Fruit fly (Drosophila melanogaster) whole organism, embryonic: Measurements from ENCODE around the gene CG31637.
A peak's percentile ranks its signal among the peaks of the same experiment; 100 is the strongest.

Experiments
- Adf1 ChIP-seq: fragments of 200-800 bp; sonication (Bioruptor generic); IDR thresholded peaks from 2 replicates; pipeline ENCODE4 v1.3.6; 2022; ENCODE audit warnings: missing biosample characterization, missing genetic modification characterization
- C15 ChIP-seq: fragments of 200-800 bp; sonication (Bioruptor generic); IDR thresholded peaks from 3 replicates; pipeline ENCODE4 v1.3.6; 2022; ENCODE audit warnings: missing biosample characterization, missing genetic modification characterization
- CG10267 ChIP-seq: fragments of 200-800 bp; sonication (Bioruptor generic); optimal IDR thresholded peaks from 2 replicates; lab custom pipeline; 2018; ENCODE audit warnings: missing biosample characterization, mild to moderate bottlenecking, missing genetic modification characterization, moderate library complexity
- CG12071 ChIP-seq: fragments of 200-800 bp; sonication (Bioruptor generic); optimal IDR thresholded peaks from 3 replicates; lab custom pipeline; 2018; ENCODE audit warnings: missing biosample characterization, mild to moderate bottlenecking, missing genetic modification characterization
- CG12299 ChIP-seq: fragments of 200-800 bp; sonication (Bioruptor generic); optimal IDR thresholded peaks from 2 replicates; lab custom pipeline; 2018; ENCODE audit warnings: missing biosample characterization, mild to moderate bottlenecking, missing genetic modification characterization
- CG13894 ChIP-seq: fragments of 200-800 bp; sonication (Bioruptor generic); optimal IDR thresholded peaks from 3 replicates; lab custom pipeline; 2018; ENCODE audit warnings: missing biosample characterization, mild to moderate bottlenecking, missing genetic modification characterization, moderate library complexity
- CG14050 ChIP-seq: fragments of 200-800 bp; sonication (Bioruptor generic); IDR thresholded peaks from 3 replicates; pipeline ENCODE4 v1.3.6; 2022; ENCODE audit warnings: missing biosample characterization, missing genetic modification characterization
- CG14667 ChIP-seq: fragments of 200-800 bp; sonication (Bioruptor generic); IDR thresholded peaks from 2 replicates; pipeline ENCODE4 v1.3.6; 2022; ENCODE audit warnings: missing biosample characterization, missing genetic modification characterization
- CG18619 ChIP-seq: fragments of 200-800 bp; sonication (Bioruptor generic); optimal IDR thresholded peaks from 3 replicates; lab custom pipeline; 2017; ENCODE audit warnings: missing biosample characterization, mild to moderate bottlenecking, missing genetic modification characterization
- CG31224 ChIP-seq: fragments of 200-800 bp; sonication (Bioruptor generic); IDR thresholded peaks from 2 replicates; pipeline ENCODE4 v1.3.6; 2022; ENCODE audit warnings: missing biosample characterization, missing genetic modification characterization
- CG34376 ChIP-seq: fragments of 200-800 bp; sonication (Bioruptor generic); optimal IDR thresholded peaks from 2 replicates; lab custom pipeline; 2018; ENCODE audit warnings: missing biosample characterization, mild to moderate bottlenecking, missing genetic modification characterization
- CG6813 ChIP-seq: fragments of 200-800 bp; sonication (Bioruptor generic); optimal IDR thresholded peaks from 2 replicates; lab custom pipeline; 2017; ENCODE audit warnings: missing biosample characterization, missing genetic modification characterization, mild to moderate bottlenecking, moderate library complexity, missing genetic modification reagents
- CG7987 ChIP-seq: fragments of 200-800 bp; sonication (Bioruptor generic); optimal IDR thresholded peaks from 2 replicates; lab custom pipeline; 2018; ENCODE audit warnings: missing biosample characterization, mild to moderate bottlenecking, missing genetic modification characterization, moderate library complexity
- CG8281 ChIP-seq: fragments of 200-800 bp; sonication (Bioruptor generic); optimal IDR thresholded peaks from 2 replicates; lab custom pipeline; 2018; ENCODE audit warnings: missing biosample characterization, mild to moderate bottlenecking, missing genetic modification characterization, moderate library complexity
- CG8388 ChIP-seq: fragments of 200-800 bp; sonication (Bioruptor generic); optimal IDR thresholded peaks from 2 replicates; lab custom pipeline; 2019; ENCODE audit warnings: missing biosample characterization, mild to moderate bottlenecking, missing genetic modification characterization, moderate library complexity
- CG9215 ChIP-seq: fragments of 200-800 bp; sonication (Bioruptor generic); IDR thresholded peaks from 2 replicates; pipeline ENCODE4 v1.3.6; 2022; ENCODE audit warnings: missing biosample characterization, missing genetic modification characterization
- CrebB ChIP-seq: fragments of 200-800 bp; sonication (Bioruptor generic); optimal IDR thresholded peaks from 3 replicates; lab custom pipeline; 2018; ENCODE audit warnings: missing biosample characterization, mild to moderate bottlenecking, missing genetic modification characterization
- Dad ChIP-seq: fragments of 200-800 bp; sonication (Bioruptor generic); optimal IDR thresholded peaks from 3 replicates; lab custom pipeline; 2016; ENCODE audit warnings: missing biosample characterization, missing genetic modification characterization
- Hand ChIP-seq: fragments of 200-800 bp; sonication (Bioruptor generic); optimal IDR thresholded peaks from 2 replicates; lab custom pipeline; 2017; ENCODE audit warnings: mild to moderate bottlenecking, missing biosample characterization, missing genetic modification reagents, missing genetic modification characterization
- Hey ChIP-seq: fragments of 200-800 bp; sonication (Bioruptor generic); optimal IDR thresholded peaks from 3 replicates; lab custom pipeline; 2018; ENCODE audit warnings: missing biosample characterization, mild to moderate bottlenecking, missing genetic modification characterization
- HmgD ChIP-seq: fragments of 200-800 bp; sonication (Bioruptor generic); optimal IDR thresholded peaks from 3 replicates; lab custom pipeline; 2016; ENCODE audit warnings: missing biosample characterization, missing genetic modification characterization
- Hr39 ChIP-seq: fragments of >200 bp; optimal IDR thresholded peaks from 2 replicates; lab custom pipeline; 2017
- Hr51 ChIP-seq, 2 experiments: fragments of 200-800 bp; sonication (Bioruptor generic); optimal IDR thresholded peaks; 2 replicates in 1 of 2; 3 replicates in 1 of 2; lab custom pipeline; 2016 to 2018; ENCODE audit warnings: missing biosample characterization in 2 of 2, missing genetic modification characterization in 2 of 2, mild to moderate bottlenecking in 1 of 2, moderate library complexity in 1 of 2
- Hr78 ChIP-seq, 2 experiments: fragments of 200-800 bp in 1 of 2; fragments of >200 bp in 1 of 2; sonication (Bioruptor generic) in 1 of 2; optimal IDR thresholded peaks; 2 replicates each; lab custom pipeline; 2017 to 2019; ENCODE audit warnings: missing biosample characterization in 2 of 2, missing genetic modification characterization in 2 of 2, mild to moderate bottlenecking in 1 of 2, moderate library complexity in 1 of 2
- Lim3 ChIP-seq: fragments of 200-800 bp; sonication (Bioruptor generic); IDR thresholded peaks from 2 replicates; pipeline ENCODE4 v1.3.6; 2022; ENCODE audit warnings: missing biosample characterization, missing genetic modification characterization
- Max ChIP-seq: fragments of 200-800 bp; sonication (Bioruptor generic); optimal IDR thresholded peaks from 2 replicates; lab custom pipeline; 2016; ENCODE audit warnings: missing biosample characterization, mild to moderate bottlenecking, missing genetic modification characterization
- Nf-YB ChIP-seq: fragments of 200-800 bp; sonication (Bioruptor generic); optimal IDR thresholded peaks from 3 replicates; lab custom pipeline; 2019; ENCODE audit warnings: missing biosample characterization, mild to moderate bottlenecking, missing genetic modification characterization, moderate library complexity
- Oli ChIP-seq: fragments of 200-800 bp; sonication (Bioruptor generic); optimal IDR thresholded peaks from 2 replicates; lab custom pipeline; 2018; ENCODE audit warnings: missing biosample characterization, mild to moderate bottlenecking, missing genetic modification characterization, moderate library complexity
- Optix ChIP-seq: fragments of 200-800 bp; sonication (Bioruptor generic); IDR thresholded peaks from 3 replicates; pipeline ENCODE4 v1.3.6; 2022; ENCODE audit warnings: missing biosample characterization, missing genetic modification characterization
- Ravus ChIP-seq: fragments of 200-800 bp; sonication (Bioruptor generic); IDR thresholded peaks from 2 replicates; pipeline ENCODE4 v1.3.6; 2022; ENCODE audit warnings: missing biosample characterization, missing genetic modification characterization
- Sox100B ChIP-seq: fragments of 200-800 bp; sonication (Bioruptor generic); optimal IDR thresholded peaks from 3 replicates; lab custom pipeline; 2018; ENCODE audit warnings: missing biosample characterization, mild to moderate bottlenecking, missing genetic modification characterization
- amos ChIP-seq: fragments of 200-800 bp; sonication (Bioruptor generic); IDR thresholded peaks from 2 replicates; pipeline ENCODE4 v1.3.6; 2022; ENCODE audit warnings: missing biosample characterization, missing genetic modification characterization; ENCODE audit not compliant: partially characterized antibody
- bcd ChIP-seq: fragments of 200-800 bp; sonication (Bioruptor generic); optimal IDR thresholded peaks from 2 replicates; lab custom pipeline; 2017; ENCODE audit warnings: missing biosample characterization, mild to moderate bottlenecking, missing genetic modification characterization
- cad ChIP-seq: fragments of >200 bp; optimal IDR thresholded peaks from 2 replicates; lab custom pipeline; 2017; ENCODE audit warnings: missing biosample characterization, missing genetic modification characterization
- caup ChIP-seq: fragments of 200-800 bp; sonication (Bioruptor generic); optimal IDR thresholded peaks from 3 replicates; lab custom pipeline; 2017; ENCODE audit warnings: missing biosample characterization, mild to moderate bottlenecking, missing genetic modification characterization, moderate library complexity; ENCODE audit not compliant: severe bottlenecking
- ci ChIP-seq: fragments of 200-800 bp; sonication (Bioruptor generic); IDR thresholded peaks from 3 replicates; pipeline ENCODE4 v1.3.6; 2022; ENCODE audit warnings: missing biosample characterization, missing genetic modification characterization
- crp ChIP-seq, 2 experiments: fragments of 200-800 bp; sonication (Bioruptor generic); optimal IDR thresholded peaks; 2 replicates in 1 of 2; 3 replicates in 1 of 2; lab custom pipeline; 2017; ENCODE audit warnings: missing biosample characterization in 2 of 2, missing genetic modification characterization in 2 of 2, mild to moderate bottlenecking in 1 of 2, moderate library complexity in 1 of 2
- fd102C ChIP-seq: fragments of 200-800 bp; sonication (Bioruptor generic); optimal IDR thresholded peaks from 2 replicates; lab custom pipeline; 2018; ENCODE audit warnings: missing biosample characterization, mild to moderate bottlenecking, missing genetic modification characterization, moderate library complexity
- grau ChIP-seq: fragments of 200-800 bp; optimal IDR thresholded peaks from 3 replicates; lab custom pipeline; 2019; ENCODE audit warnings: missing biosample characterization, mild to moderate bottlenecking, missing genetic modification characterization, moderate library complexity
- grn ChIP-seq: fragments of 200-800 bp; sonication (Bioruptor generic); optimal IDR thresholded peaks from 3 replicates; lab custom pipeline; 2017; ENCODE audit warnings: missing biosample characterization, missing genetic modification characterization
- p53 ChIP-seq: fragments of 200-800 bp; sonication (Bioruptor generic); optimal IDR thresholded peaks from 2 replicates; lab custom pipeline; 2016; ENCODE audit warnings: missing biosample characterization, missing genetic modification characterization
- pfk ChIP-seq: fragments of 200-800 bp; sonication (Bioruptor generic); optimal IDR thresholded peaks from 2 replicates; lab custom pipeline; 2018; ENCODE audit warnings: missing biosample characterization, mild to moderate bottlenecking, missing genetic modification characterization, moderate library complexity
- phol ChIP-seq: fragments of 200-800 bp; sonication (Bioruptor generic); optimal IDR thresholded peaks from 3 replicates; lab custom pipeline; 2018; ENCODE audit warnings: missing biosample characterization, mild to moderate bottlenecking, missing genetic modification characterization, moderate library complexity
- slp2 ChIP-seq: fragments of 200-800 bp; sonication (Bioruptor generic); optimal IDR thresholded peaks from 2 replicates; lab custom pipeline; 2016; ENCODE audit warnings: missing biosample characterization, missing genetic modification characterization
- tap ChIP-seq: fragments of 200-800 bp; optimal IDR thresholded peaks from 3 replicates; lab custom pipeline; 2019; ENCODE audit warnings: missing biosample characterization, mild to moderate bottlenecking, missing genetic modification characterization, moderate library complexity
- ttk ChIP-seq: fragments of 200-800 bp; sonication (Bioruptor generic); IDR thresholded peaks from 2 replicates; pipeline ENCODE4 v2.1.2; 2022; ENCODE audit warnings: missing biosample characterization, missing genetic modification characterization
- twi ChIP-seq: fragments of 200-800 bp; optimal IDR thresholded peaks from 2 replicates; lab custom pipeline; 2019; ENCODE audit warnings: missing biosample characterization, mild to moderate bottlenecking, missing genetic modification characterization, moderate library complexity
- z ChIP-seq: fragments of 200-800 bp; sonication (Bioruptor generic); IDR thresholded peaks from 3 replicates; pipeline ENCODE4 v1.3.6; 2022; ENCODE audit warnings: missing biosample characterization, missing genetic modification characterization

CG31637 gene

DNA sequence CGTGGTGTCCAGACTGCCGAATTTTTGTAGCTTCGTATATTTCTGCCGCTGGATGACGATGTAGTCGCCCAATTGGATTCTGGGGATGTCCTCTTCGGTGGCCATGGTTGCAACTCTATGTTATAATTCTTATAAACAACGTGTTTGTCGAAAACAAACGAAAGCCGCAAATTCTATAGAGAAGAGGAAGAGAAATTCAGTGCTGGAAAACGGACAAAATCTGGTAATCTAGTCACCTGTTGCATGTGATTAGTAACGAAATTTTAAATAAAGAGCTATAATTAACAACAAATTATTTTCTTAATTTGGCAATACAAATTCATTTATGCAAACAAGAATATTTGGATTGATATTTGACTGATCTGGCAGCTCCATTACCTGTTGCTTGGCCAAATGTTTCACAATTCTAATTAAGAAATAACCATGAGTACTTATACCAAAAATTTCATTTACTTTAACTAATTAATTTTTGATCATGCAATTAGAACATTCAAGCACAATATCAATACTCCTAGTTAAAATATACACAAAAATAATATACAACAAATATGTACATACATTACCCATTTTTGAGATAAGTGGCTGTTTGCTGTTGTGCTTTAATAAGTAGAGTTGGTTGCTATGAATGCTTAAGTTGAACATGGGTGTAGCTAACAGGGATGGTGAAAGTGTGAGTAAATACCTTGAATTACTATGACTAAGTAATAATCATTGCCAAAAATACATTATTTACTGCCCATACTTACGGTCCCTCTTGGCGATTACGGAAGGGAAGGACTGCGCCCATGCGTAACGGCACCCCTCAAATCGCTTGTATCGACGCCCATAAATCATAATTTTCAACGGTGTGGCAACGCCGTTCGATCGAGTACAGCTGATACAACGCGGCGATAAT lies 63.3 kb downstream of the CG31637 start, which contains the start of the genes Trmt6 and Ent2 (continued):
- TF ChIP-seq grn (peak; percentile 97), CG10267 (peak; percentile 91), Adf1 (GFP tag; lab: Robert Waterston, UW) (peak; percentile 77), Oli (tag; lab: Kevin White, UChicago) (peak; percentile 95), CG7987 (GFP tag; lab: Kevin White, UChicago) (peak; percentile 82), HmgD (GFP tag; lab: Kevin White, UChicago) (peak; percentile 96), Hand (GFP tag; lab: Kevin White, UChicago) (peak; percentile 85), Sox100B (GFP tag; lab: Kevin White, UChicago) (peak; percentile 87), caup (GFP tag; lab: Kevin White, UChicago) (peak; percentile 94), Hr51 (GFP tag; optimal IDR thresholded peaks at IDR 0.05; lab: Kevin White, UChicago) (peak; percentile 94), p53 (GFP tag; lab: Kevin White, UChicago) (peak; percentile 82), CG14050 (GFP tag; lab: Robert Waterston, UW) (peak; percentile 96), Nf-YB (GFP tag; lab: Kevin White, UChicago) (peak; percentile 77), CG31224 (peak; percentile 95), Hey (tag; lab: Kevin White, UChicago) (peak; percentile 77), CrebB (tag; lab: Kevin White, UChicago) (peak; percentile 85), CG8281 (tag; lab: Kevin White, UChicago) (peak; percentile 84), pfk (peak; percentile 38), CG34376 (GFP tag; lab: Kevin White, UChicago) (peak; percentile 83), CG12071 (peak; percentile 96), Lim3 (GFP tag; lab: Robert Waterston, UW) (peak; percentile 90), C15 (GFP tag; lab: Robert Waterston, UW) (peak; percentile 92), CG9215 (GFP tag; lab: Robert Waterston, UW) (peak; percentile 96), CG18619 (GFP tag; lab: Kevin White, UChicago) (peak; percentile 95), tap (tag; lab: Kevin White, UChicago) (peak; percentile 89), fd102C (GFP tag; lab: Kevin White, UChicago) (no peak), Ravus (GFP tag; lab: Robert Waterston, UW) (peak; percentile 95), ttk (GFP tag; lab: Robert Waterston, UW) (peak; percentile 97), CG12299 (tag; lab: Kevin White, UChicago) (peak; percentile 72), z (GFP tag; lab: Robert Waterston, UW) (peak; percentile 73; the same call in 1 of the 3 replicates), grau (tag; lab: Kevin White, UChicago) (peak; percentile 94), Hr78 (GFP tag; optimal IDR thresholded peaks at IDR 0.05; lab: Kevin White, UChicago) (peak in 1 of 2 experiments; percentile 80), crp (GFP tag; optimal IDR thresholded peaks at IDR 0.05; lab: Kevin White, UChicago) (peak; percentile 48 to 85), CG6813 (GFP tag; lab: Kevin White, UChicago) (peak; percentile 93), CG13894 (tag; lab: Kevin White, UChicago) (peak; percentile 84), slp2 (GFP tag; lab: Kevin White, UChicago) (peak; percentile 96), cad (GFP tag; lab: Kevin White, UChicago) (peak; percentile 30), Max (peak; percentile 90), Optix (GFP tag; lab: Robert Waterston, UW) (peak; percentile 97), bcd (GFP tag; lab: Kevin White, UChicago) (peak; percentile 96), Dad (GFP tag; lab: Kevin White, UChicago) (peak; percentile 92), CG8388 (GFP tag; lab: Kevin White, UChicago) (peak; percentile 83), Hr39 (lab: Kevin White, UChicago) (no peak), CG14667 (peak; percentile 97), amos (GFP tag; lab: Robert Waterston, UW) (no peak; the same call in 1 of the 2 replicates), ci (GFP tag; lab: Robert Waterston, UW) (peak; percentile 98), phol (tag; lab: Kevin White, UChicago) (peak; percentile 94), twi (tag; lab: Kevin White, UChicago) (peak; percentile 82)
